Worm (Caenorhabditis elegans) whole organism, midembryonic: ENCODE data around the gene B0250.18.

Experiments
- T22C8.4 ChIP-seq: fragments of 200-800 bp; sonication (Bioruptor generic); IDR thresholded peaks from 2 replicates; pipeline ENCODE4 v1.3.6; 2022; ENCODE audit warnings: missing genetic modification characterization, missing compliant biosample characterization
- cog-1 ChIP-seq: sonication (generic microtip); optimal IDR thresholded peaks from 2 replicates; lab custom pipeline; 2016; ENCODE audit warnings: missing genetic modification characterization, missing compliant biosample characterization
- flt-1 ChIP-seq: fragments of 200-800 bp; sonication (Bioruptor generic); IDR thresholded peaks from 2 replicates; pipeline ENCODE4 v1.3.6; 2022; ENCODE audit warnings: missing genetic modification characterization, missing compliant biosample characterization
- klf-2 ChIP-seq: fragments of 200-800 bp; sonication (Bioruptor generic); conservative IDR thresholded peaks from 2 replicates; pipeline ENCODE4 v1.3.6; 2022; ENCODE audit warnings: missing genetic modification reagents, missing genetic modification characterization, missing compliant biosample characterization
- med-1 ChIP-seq: sonication (generic microtip); optimal IDR thresholded peaks from 2 replicates; lab custom pipeline; 2017; ENCODE audit warnings: missing genetic modification characterization, mild to moderate bottlenecking, missing compliant biosample characterization, antibody characterized with exemption, missing genetic modification reagents; ENCODE audit not compliant: insufficient read depth
- ref-1 ChIP-seq: fragments of 200-800 bp; sonication (Bioruptor generic); conservative IDR thresholded peaks from 2 replicates; pipeline ENCODE4 v1.3.6; 2022; ENCODE audit warnings: missing genetic modification reagents, missing genetic modification characterization, missing compliant biosample characterization
- tab-1 ChIP-seq: fragments of 200-800 bp; sonication (Bioruptor generic); IDR thresholded peaks from 2 replicates; pipeline ENCODE4 v1.3.6; 2022; ENCODE audit warnings: missing genetic modification characterization, missing compliant biosample characterization
- ztf-23 ChIP-seq: fragments of 200-800 bp; sonication (Bioruptor generic); IDR thresholded peaks from 2 replicates; pipeline ENCODE4 v1.3.6; 2022; ENCODE audit warnings: missing genetic modification reagents, missing genetic modification characterization, missing compliant biosample characterization
- ztf-29 ChIP-seq: fragments of 200-800 bp; sonication (Bioruptor generic); IDR thresholded peaks from 2 replicates; pipeline ENCODE4 v1.3.6; 2022; ENCODE audit warnings: missing genetic modification reagents, missing genetic modification characterization, missing compliant biosample characterization

Gene B0250.18

ce11 chrV:20492385-20492784 is 31.7 kb upstream of the B0250.18 start, which contains the start of gene srbc-79:
Gene srbc-79 (minus strand): TSS chrV:20492485.
- TF ChIP-seq cog-1 (tag; lab: Kevin White, UChicago): no peak
- no peak for TF ChIP-seq T22C8.4
- TF ChIP-seq ztf-23: no peak

- no peak for TF ChIP-seq flt-1 (GFP tag; lab: Robert Waterston, UW)
- no peak for TF ChIP-seq klf-2 (GFP tag; lab: Robert Waterston, UW)
- no peak for TF ChIP-seq tab-1 (GFP tag; lab: Robert Waterston, UW)
These were observed 28.4 kb upstream of the B0250.18 start, which contains the start of gene srbc-78 for ce11 chrV:20489102-20489501. Gene srbc-78 (minus strand): TSS chrV:20489202.

- no peak for TF ChIP-seq ztf-29 (GFP tag; lab: Robert Waterston, UW)
- TF ChIP-seq T22C8.4: no peak
- no peak for TF ChIP-seq med-1 (GFP tag; lab: Kevin White, UChicago)
- TF ChIP-seq tab-1 (GFP tag; lab: Robert Waterston, UW): no peak
- no peak for TF ChIP-seq flt-1 (GFP tag; lab: Robert Waterston, UW)
- no peak for TF ChIP-seq cog-1 (tag; lab: Kevin White, UChicago)
- no peak for TF ChIP-seq ref-1 (GFP tag; lab: Robert Waterston, UW)
- TF ChIP-seq klf-2 (GFP tag; lab: Robert Waterston, UW): no peak
- TF ChIP-seq ztf-23: no peak
These were observed 25.8 kb upstream of the B0250.18 start for ce11 chrV:20486549-20486948.

ce11 chrV:20485285-20485684 is 24.6 kb upstream of the B0250.18 start, which contains the start of gene dhcr-7:
Gene dhcr-7 (minus strand): TSS chrV:20485385.
- TF ChIP-seq ztf-23: no peak
- TF ChIP-seq T22C8.4: no peak
- TF ChIP-seq med-1 (GFP tag; lab: Kevin White, UChicago): no peak
- no peak for TF ChIP-seq ref-1 (GFP tag; lab: Robert Waterston, UW)
- TF ChIP-seq flt-1 (GFP tag; lab: Robert Waterston, UW): no peak
- TF ChIP-seq ztf-29 (GFP tag; lab: Robert Waterston, UW): no peak
- no peak for TF ChIP-seq tab-1 (GFP tag; lab: Robert Waterston, UW)
- no peak for TF ChIP-seq klf-2 (GFP tag; lab: Robert Waterston, UW)
- TF ChIP-seq cog-1 (tag; lab: Kevin White, UChicago): no peak

- no peak for TF ChIP-seq tab-1 (GFP tag; lab: Robert Waterston, UW)
- no peak for TF ChIP-seq cog-1 (tag; lab: Kevin White, UChicago)
- TF ChIP-seq klf-2 (GFP tag; lab: Robert Waterston, UW): no peak
- TF ChIP-seq med-1 (GFP tag; lab: Kevin White, UChicago): no peak
- TF ChIP-seq ref-1 (GFP tag; lab: Robert Waterston, UW): no peak
- TF ChIP-seq ztf-23: no peak
- no peak for TF ChIP-seq ztf-29 (GFP tag; lab: Robert Waterston, UW)
- TF ChIP-seq T22C8.4: no peak
- TF ChIP-seq flt-1 (GFP tag; lab: Robert Waterston, UW): no peak
These were observed 20.1 kb upstream of the B0250.18 start for ce11 chrV:20480790-20481189.

ce11 chrV:20479013-20479739 is 18.5 kb upstream of the B0250.18 start, which contains the start of the genes calf-1 and rpl-2:
Gene calf-1 (minus strand): TSS chrV:20479089.
Gene rpl-2 (plus strand): TSS chrV:20479689.
- TF ChIP-seq ref-1 (GFP tag; lab: Robert Waterston, UW): no peak
- TF ChIP-seq tab-1 (GFP tag; lab: Robert Waterston, UW): no peak
- no peak for TF ChIP-seq T22C8.4
- TF ChIP-seq ztf-23: no peak

ce11 chrV:20476981-20477380 is 16.3 kb upstream of the B0250.18 start:
- TF ChIP-seq tab-1 (GFP tag; lab: Robert Waterston, UW): no peak
- TF ChIP-seq ztf-29 (GFP tag; lab: Robert Waterston, UW): no peak
- no peak for TF ChIP-seq ref-1 (GFP tag; lab: Robert Waterston, UW)
- TF ChIP-seq flt-1 (GFP tag; lab: Robert Waterston, UW): no peak
- TF ChIP-seq ztf-23: no peak
- TF ChIP-seq T22C8.4: no peak
- no peak for TF ChIP-seq cog-1 (tag; lab: Kevin White, UChicago)

ce11 chrV:20476514-20476913 is 15.8 kb upstream of the B0250.18 start:
- TF ChIP-seq T22C8.4 (no peak), med-1 (GFP tag; lab: Kevin White, UChicago) (no peak), tab-1 (GFP tag; lab: Robert Waterston, UW) (no peak), flt-1 (GFP tag; lab: Robert Waterston, UW) (no peak), ref-1 (GFP tag; lab: Robert Waterston, UW) (no peak), ztf-23 (no peak), klf-2 (GFP tag; lab: Robert Waterston, UW) (no peak), ztf-29 (GFP tag; lab: Robert Waterston, UW) (no peak), cog-1 (tag; lab: Kevin White, UChicago) (no peak)

- TF ChIP-seq ztf-23 (no peak), med-1 (GFP tag; lab: Kevin White, UChicago) (no peak)
These were observed 15.1 kb upstream of the B0250.18 start, which contains the start of gene B0250.7 for ce11 chrV:20475830-20476229. Gene B0250.7 (minus strand): TSS chrV:20476061.

- TF ChIP-seq ref-1 (GFP tag; lab: Robert Waterston, UW): no peak
- no peak for TF ChIP-seq ztf-29 (GFP tag; lab: Robert Waterston, UW)
- TF ChIP-seq cog-1 (tag; lab: Kevin White, UChicago): no peak
- no peak for TF ChIP-seq ztf-23
- no peak for TF ChIP-seq tab-1 (GFP tag; lab: Robert Waterston, UW)
These were observed 14.3 kb upstream of the B0250.18 start for ce11 chrV:20475029-20475428.
